Worm (Caenorhabditis elegans) whole organism, young adult: Measurements from ENCODE around the gene T14B4.1.

Experiments
- B0261.1 ChIP-seq: sonication (generic microtip); optimal IDR thresholded peaks from 2 replicates; lab custom pipeline; 2016; ENCODE audit warnings: mild to moderate bottlenecking, missing genetic modification characterization, moderate library complexity, missing compliant biosample characterization
- B0336.3 ChIP-seq: fragments of 200-800 bp; sonication (Bioruptor generic); IDR thresholded peaks from 2 replicates; pipeline ENCODE4 v1.3.6; 2022; ENCODE audit warnings: missing genetic modification characterization, missing compliant biosample characterization
- D2030.7 ChIP-seq: fragments of 200-800 bp; sonication (Bioruptor generic); IDR thresholded peaks from 2 replicates; pipeline ENCODE4 v1.3.6; 2022; ENCODE audit warnings: missing genetic modification reagents, missing genetic modification characterization, missing compliant biosample characterization
- F39B2.1 ChIP-seq: fragments of 200-800 bp; sonication (Bioruptor generic); IDR thresholded peaks from 2 replicates; pipeline ENCODE4 v1.3.6; 2022; ENCODE audit warnings: missing genetic modification reagents, missing genetic modification characterization, missing compliant biosample characterization
- F49E8.2 ChIP-seq: sonication (generic microtip); optimal IDR thresholded peaks from 3 replicates; lab custom pipeline; 2017; ENCODE audit warnings: missing genetic modification characterization, mild to moderate bottlenecking, missing compliant biosample characterization, antibody characterized with exemption, moderate library complexity; ENCODE audit not compliant: insufficient read depth
- F52B5.7 ChIP-seq: sonication (generic microtip); optimal IDR thresholded peaks from 2 replicates; lab custom pipeline; 2016; ENCODE audit warnings: mild to moderate bottlenecking, missing genetic modification characterization, missing compliant biosample characterization
- K12H6.12 ChIP-seq: fragments of 200-800 bp; sonication (Bioruptor generic); optimal IDR thresholded peaks from 2 replicates; lab custom pipeline; 2018; ENCODE audit warnings: mild to moderate bottlenecking, missing genetic modification characterization, missing compliant biosample characterization
- Y53F4B.3 ChIP-seq: fragments of 200-800 bp; sonication (Bioruptor generic); IDR thresholded peaks from 2 replicates; pipeline ENCODE4 v1.3.6; 2022; ENCODE audit warnings: missing genetic modification reagents, missing genetic modification characterization, missing compliant biosample characterization
- Y95B8A.8 ChIP-seq: fragments of 200-800 bp; sonication (Bioruptor generic); IDR thresholded peaks from 2 replicates; pipeline ENCODE4 v1.3.6; 2022; ENCODE audit warnings: missing genetic modification reagents, missing genetic modification characterization, missing compliant biosample characterization
- aptf-2 ChIP-seq: fragments of 200-800 bp; sonication (Bioruptor generic); conservative IDR thresholded peaks from 2 replicates; pipeline ENCODE4 v1.3.6; 2022; ENCODE audit warnings: missing genetic modification reagents, missing genetic modification characterization, missing compliant biosample characterization
- aptf-3 ChIP-seq: fragments of 200-800 bp; sonication (Bioruptor generic); IDR thresholded peaks from 2 replicates; pipeline ENCODE4 v1.3.6; 2022; ENCODE audit warnings: missing genetic modification characterization, missing compliant biosample characterization
- atf-7 ChIP-seq: sonication (generic microtip); optimal IDR thresholded peaks from 2 replicates; lab custom pipeline; 2017; ENCODE audit warnings: mild to moderate bottlenecking, missing genetic modification characterization, missing compliant biosample characterization
- attf-3 ChIP-seq: fragments of 200-800 bp; sonication (Bioruptor generic); conservative IDR thresholded peaks from 2 replicates; pipeline ENCODE4 v1.3.6; 2022; ENCODE audit warnings: missing genetic modification reagents, missing genetic modification characterization, missing compliant biosample characterization
- attf-5 ChIP-seq: fragments of 200-800 bp; sonication (Bioruptor generic); optimal IDR thresholded peaks from 2 replicates; lab custom pipeline; 2018; ENCODE audit warnings: mild to moderate bottlenecking, missing genetic modification characterization, missing compliant biosample characterization
- attf-6 ChIP-seq: fragments of 200-800 bp; sonication (Bioruptor generic); IDR thresholded peaks from 2 replicates; pipeline ENCODE4 v1.3.6; 2022; ENCODE audit warnings: missing genetic modification reagents, missing genetic modification characterization, missing compliant biosample characterization
- ceh-27 ChIP-seq: fragments of 200-800 bp; sonication (Bioruptor generic); optimal IDR thresholded peaks from 2 replicates; lab custom pipeline; 2018; ENCODE audit warnings: mild to moderate bottlenecking, missing genetic modification characterization, moderate library complexity, missing compliant biosample characterization
- ceh-40 ChIP-seq: fragments of 200-800 bp; sonication (Bioruptor generic); IDR thresholded peaks from 2 replicates; pipeline ENCODE4 v1.3.6; 2022; ENCODE audit warnings: missing genetic modification characterization, missing compliant biosample characterization
- ceh-58 ChIP-seq: fragments of 200-800 bp; sonication (Bioruptor generic); IDR thresholded peaks from 2 replicates; pipeline ENCODE4 v1.3.6; 2022; ENCODE audit warnings: missing genetic modification characterization, missing compliant biosample characterization
- ceh-91 ChIP-seq: fragments of 200-800 bp; sonication (Bioruptor generic); IDR thresholded peaks from 2 replicates; pipeline ENCODE4 v1.3.6; 2022; ENCODE audit warnings: missing genetic modification reagents, missing genetic modification characterization, missing compliant biosample characterization
- dox-1 ChIP-seq: fragments of 200-800 bp; sonication (Bioruptor generic); IDR thresholded peaks from 2 replicates; pipeline ENCODE4 v1.3.6; 2022; ENCODE audit warnings: missing genetic modification reagents, missing genetic modification characterization, missing compliant biosample characterization
- dpff-1 ChIP-seq: sonication (generic microtip); optimal IDR thresholded peaks from 2 replicates; lab custom pipeline; 2017; ENCODE audit warnings: mild to moderate bottlenecking, missing genetic modification characterization, missing compliant biosample characterization
- dpl-1 ChIP-seq: fragments of 150-350 bp; optimal IDR thresholded peaks from 2 replicates; lab custom pipeline; 2014; ENCODE audit warnings: missing biosample characterization, missing genetic modification reagents, missing genetic modification characterization
- egl-18 ChIP-seq: fragments of 200-800 bp; sonication (Bioruptor generic); IDR thresholded peaks from 2 replicates; pipeline ENCODE4 v1.3.6; 2022; ENCODE audit warnings: missing genetic modification reagents, missing genetic modification characterization, missing compliant biosample characterization
- ekl-4 ChIP-seq: fragments of 200-800 bp; sonication (Bioruptor generic); IDR thresholded peaks from 2 replicates; pipeline ENCODE4 v1.3.6; 2022; ENCODE audit warnings: missing genetic modification reagents, missing genetic modification characterization, missing compliant biosample characterization
- gei-17 ChIP-seq: fragments of 200-800 bp; sonication (Bioruptor generic); optimal IDR thresholded peaks from 2 replicates; lab custom pipeline; 2018; ENCODE audit warnings: mild to moderate bottlenecking, missing genetic modification characterization, missing compliant biosample characterization
- him-1 ChIP-seq: sonication (generic microtip); optimal IDR thresholded peaks from 2 replicates; lab custom pipeline; 2016; ENCODE audit warnings: missing genotype, missing genetic modification reagents, missing genetic modification characterization, missing compliant biosample characterization
- hlh-12 ChIP-seq: sonication (generic microtip); optimal IDR thresholded peaks from 2 replicates; lab custom pipeline; 2016; ENCODE audit warnings: missing genetic modification characterization, missing compliant biosample characterization
- hlh-26 ChIP-seq: fragments of 200-800 bp; sonication (Bioruptor generic); conservative IDR thresholded peaks from 2 replicates; pipeline ENCODE4 v1.3.6; 2022; ENCODE audit warnings: missing genetic modification reagents, missing genetic modification characterization, missing compliant biosample characterization
- hmg-1.2 ChIP-seq: fragments of 200-800 bp; sonication (Bioruptor generic); IDR thresholded peaks from 2 replicates; pipeline ENCODE4 v1.3.6; 2022; ENCODE audit warnings: missing genetic modification reagents, missing genetic modification characterization, missing compliant biosample characterization
- hmg-20 ChIP-seq: fragments of 200-800 bp; sonication (Bioruptor generic); IDR thresholded peaks from 2 replicates; pipeline ENCODE4 v1.3.6; 2022; ENCODE audit warnings: missing genetic modification reagents, missing genetic modification characterization, missing compliant biosample characterization
- hrde-1 ChIP-seq: sonication (generic microtip); optimal IDR thresholded peaks from 2 replicates; lab custom pipeline; 2016; ENCODE audit warnings: missing genetic modification characterization, mild to moderate bottlenecking, missing compliant biosample characterization, moderate library complexity, missing genotype, missing genetic modification reagents, borderline replicate concordance
- hsf-1 ChIP-seq: fragments of 200-800 bp; sonication (Bioruptor generic); IDR thresholded peaks from 2 replicates; pipeline ENCODE4 v1.3.6; 2022; ENCODE audit warnings: missing genetic modification reagents, missing genetic modification characterization, missing compliant biosample characterization
- lag-1 ChIP-seq: fragments of 200-800 bp; sonication (Bioruptor generic); IDR thresholded peaks from 2 replicates; pipeline ENCODE4 v1.3.6; 2022; ENCODE audit warnings: missing genetic modification reagents, missing genetic modification characterization, missing compliant biosample characterization
- lin-35 ChIP-seq, 3 experiments: fragments of 150-350 bp in 2 of 3; sonication (generic microtip) in 1 of 3; optimal IDR thresholded peaks; 2 replicates each; lab custom pipeline; 2014 to 2018; ENCODE audit warnings: missing biosample characterization in 3 of 3, missing genetic modification characterization in 3 of 3, missing genetic modification reagents in 3 of 3
- lin-54 ChIP-seq: fragments of 200-800 bp; sonication (Bioruptor generic); optimal IDR thresholded peaks from 2 replicates; lab custom pipeline; 2018; ENCODE audit warnings: mild to moderate bottlenecking, missing genetic modification characterization, missing compliant biosample characterization
- lsl-1 ChIP-seq: fragments of 200-800 bp; sonication (Bioruptor generic); optimal IDR thresholded peaks from 2 replicates; lab custom pipeline; 2018; ENCODE audit warnings: mild to moderate bottlenecking, missing genetic modification characterization, moderate library complexity, missing compliant biosample characterization
- madf-10 ChIP-seq: sonication (generic microtip); optimal IDR thresholded peaks from 2 replicates; lab custom pipeline; 2016; ENCODE audit warnings: mild to moderate bottlenecking, missing genetic modification characterization, missing compliant biosample characterization
- nhr-27 ChIP-seq: fragments of 200-800 bp; sonication (Bioruptor generic); optimal IDR thresholded peaks from 2 replicates; lab custom pipeline; 2018; ENCODE audit warnings: mild to moderate bottlenecking, missing genetic modification characterization, moderate library complexity, missing compliant biosample characterization
- nhr-80 ChIP-seq: sonication (generic microtip); optimal IDR thresholded peaks from 2 replicates; lab custom pipeline; 2016; ENCODE audit warnings: missing genetic modification characterization, missing compliant biosample characterization
- repo-1 ChIP-seq: sonication (generic microtip); optimal IDR thresholded peaks from 2 replicates; lab custom pipeline; 2017; ENCODE audit warnings: mild to moderate bottlenecking, missing genetic modification characterization, missing compliant biosample characterization
- sea-2 ChIP-seq: fragments of 200-800 bp; sonication (Bioruptor generic); IDR thresholded peaks from 2 replicates; pipeline ENCODE4 v1.3.6; 2022; ENCODE audit warnings: missing genetic modification characterization, missing compliant biosample characterization
- snpc-4 ChIP-seq, 5 experiments: fragments of 150-350 bp in 1 of 5; sonication (generic microtip) in 4 of 5; optimal IDR thresholded peaks; 2 replicates each; lab custom pipeline; 2014 to 2018; ENCODE audit warnings: missing genetic modification characterization in 5 of 5, missing biosample characterization in 3 of 5, antibody characterized with exemption in 2 of 5, mild to moderate bottlenecking in 2 of 5, missing compliant biosample characterization in 2 of 5, missing genotype in 2 of 5, moderate library complexity in 2 of 5, missing genetic modification reagents in 1 of 5
- somi-1 ChIP-seq: fragments of 200-800 bp; sonication (Bioruptor generic); optimal IDR thresholded peaks from 2 replicates; lab custom pipeline; 2018; ENCODE audit warnings: mild to moderate bottlenecking, missing genetic modification characterization, missing compliant biosample characterization
- unc-62 ChIP-seq: fragments of 150-350 bp; optimal IDR thresholded peaks from 2 replicates; lab custom pipeline; 2014; ENCODE audit warnings: missing biosample characterization, missing genetic modification reagents, missing genetic modification characterization
- zfh-2 ChIP-seq: fragments of 200-800 bp; sonication (Bioruptor generic); conservative IDR thresholded peaks from 2 replicates; pipeline ENCODE4 v1.3.6; 2022; ENCODE audit warnings: missing genetic modification reagents, missing genetic modification characterization, missing compliant biosample characterization
- zim-3 ChIP-seq: sonication (generic microtip); optimal IDR thresholded peaks from 2 replicates; lab custom pipeline; 2017; ENCODE audit warnings: mild to moderate bottlenecking, missing genetic modification characterization, moderate library complexity, missing compliant biosample characterization
- ztf-22 ChIP-seq: fragments of 200-800 bp; sonication (Bioruptor generic); optimal IDR thresholded peaks from 2 replicates; lab custom pipeline; 2018; ENCODE audit warnings: mild to moderate bottlenecking, missing genetic modification characterization, moderate library complexity, missing compliant biosample characterization
- ztf-26 ChIP-seq: sonication (generic microtip); optimal IDR thresholded peaks from 2 replicates; lab custom pipeline; 2017; ENCODE audit warnings: missing genetic modification characterization, missing compliant biosample characterization

T14B4.1 gene

ce11 chrII:6736066-6736465 is 638 bp upstream of the T14B4.1 start, which contains the start of gene mrps-18.C (continued):
- TF ChIP-seq hsf-1 (GFP tag; lab: Robert Waterston, UW) (0 out of 2 replicates have a peak, but pooled peaks have one; percentile 27), hmg-20 (GFP tag; lab: Robert Waterston, UW) (0 out of 2 replicates have a peak, but pooled peaks have one; percentile 3), hrde-1 (no peak), repo-1 (tag; lab: Kevin White, UChicago) (peak; percentile 36), D2030.7 (no peak), B0261.1 (tag; lab: Kevin White, UChicago) (no peak), hmg-1.2 (0 out of 2 replicates have a peak, but pooled peaks have one; percentile 15), unc-62 (no peak), gei-17 (GFP tag; lab: Kevin White, UChicago) (no peak), F52B5.7 (no peak), ekl-4 (GFP tag; lab: Robert Waterston, UW) (peak; percentile 56), Y53F4B.3 (GFP tag; lab: Robert Waterston, UW) (no peak), dox-1 (GFP tag; lab: Robert Waterston, UW) (no peak), hlh-12 (no peak)

ce11 chrII:6741428-6741827 is 4.7 kb downstream of the T14B4.1 start, which contains the start of gene exos-8:
Gene exos-8, plus strand, starts transcription at chrII:6741691.
- TF ChIP-seq lin-35 (GFP tag; optimal IDR thresholded peaks at IDR 0.05; lab: Kevin White, UChicago) = no peak
- TF ChIP-seq aptf-2 (GFP tag; lab: Robert Waterston, UW) = 0 out of 2 replicates have a peak, but pooled peaks have one; percentile 60
- no peak for TF ChIP-seq Y95B8A.8 (GFP tag; lab: Robert Waterston, UW)
- TF ChIP-seq hmg-1.2 = peak; percentile 41; the same call in 1 of the 2 replicates
- peak; percentile 87 for TF ChIP-seq attf-5
- peak; percentile 65 for TF ChIP-seq attf-3 (GFP tag; lab: Robert Waterston, UW)
- no peak for TF ChIP-seq nhr-27 (tag; lab: Kevin White, UChicago)
- peak; percentile 32 for TF ChIP-seq K12H6.12 (tag; lab: Kevin White, UChicago)
- no peak for TF ChIP-seq dpff-1 (tag; lab: Kevin White, UChicago)
- no peak for TF ChIP-seq zfh-2 (GFP tag; lab: Robert Waterston, UW)
- TF ChIP-seq F49E8.2 (tag; lab: Kevin White, UChicago) = no peak
- no peak for TF ChIP-seq somi-1 (GFP tag; lab: Kevin White, UChicago)
- TF ChIP-seq hlh-26 (GFP tag; lab: Robert Waterston, UW) = no peak
- TF ChIP-seq atf-7 = no peak
- TF ChIP-seq F39B2.1 (GFP tag; lab: Robert Waterston, UW) = no peak
- TF ChIP-seq lin-54 (GFP tag; lab: Kevin White, UChicago) = peak; percentile 40
- TF ChIP-seq ztf-26 = no peak
- no peak for TF ChIP-seq ceh-58 (GFP tag; lab: Robert Waterston, UW)
- TF ChIP-seq nhr-80 = peak; percentile 54
- no peak for TF ChIP-seq ekl-4 (GFP tag; lab: Robert Waterston, UW)
- TF ChIP-seq attf-6 (GFP tag; lab: Robert Waterston, UW) = no peak
- no peak for TF ChIP-seq zim-3 (tag; lab: Kevin White, UChicago)
- no peak for TF ChIP-seq egl-18 (GFP tag; lab: Robert Waterston, UW)
- peak; percentile 37 for TF ChIP-seq dpl-1 (GFP tag; lab: Kevin White, UChicago)
- no peak for TF ChIP-seq snpc-4 (GFP tag; optimal IDR thresholded peaks at IDR 0.05; lab: Kevin White, UChicago)
- TF ChIP-seq snpc-4 (tag; optimal IDR thresholded peaks at IDR 0.05; lab: Kevin White, UChicago) = no peak
- TF ChIP-seq ceh-91 = no peak
- no peak for TF ChIP-seq aptf-3 (GFP tag; lab: Robert Waterston, UW)
- TF ChIP-seq sea-2 (GFP tag; lab: Robert Waterston, UW) = no peak
- peak; percentile 12 for TF ChIP-seq him-1 (tag; lab: Kevin White, UChicago)
- no peak for TF ChIP-seq lag-1 (GFP tag; lab: Robert Waterston, UW)
- no peak for TF ChIP-seq ztf-22 (GFP tag; lab: Kevin White, UChicago)
- no peak for TF ChIP-seq ceh-40 (GFP tag; lab: Robert Waterston, UW)
- TF ChIP-seq lsl-1 = peak; percentile 34
- no peak for TF ChIP-seq B0336.3
- TF ChIP-seq madf-10 (tag; lab: Kevin White, UChicago) = peak; percentile 50
- peak; percentile 57 for TF ChIP-seq dox-1 (GFP tag; lab: Robert Waterston, UW)
- no peak for TF ChIP-seq hlh-12
- TF ChIP-seq ceh-27 = peak; percentile 60
